Fruit fly (Drosophila melanogaster) whole organism, adult: Measurements from ENCODE around the gene hiw.

Experiments used
- CG11617 ChIP-seq: fragments of 200-800 bp; sonication (Bioruptor generic); optimal IDR thresholded peaks from 2 replicates; lab custom pipeline; 2017; ENCODE audit warnings: mild to moderate bottlenecking, missing biosample characterization, missing genetic modification reagents, missing genetic modification characterization
- CG14711 ChIP-seq: fragments of 200-800 bp; sonication (Bioruptor generic); optimal IDR thresholded peaks from 2 replicates; lab custom pipeline; 2018; ENCODE audit warnings: missing biosample characterization, mild to moderate bottlenecking, missing genetic modification characterization, moderate library complexity
- CG33017 ChIP-seq: fragments of 200-800 bp; sonication (Bioruptor generic); optimal IDR thresholded peaks from 2 replicates; lab custom pipeline; 2018; ENCODE audit warnings: missing biosample characterization, mild to moderate bottlenecking, missing genetic modification characterization, moderate library complexity
- CG7101 ChIP-seq: fragments of 200-800 bp; sonication (Bioruptor generic); optimal IDR thresholded peaks from 2 replicates; lab custom pipeline; 2018; ENCODE audit warnings: missing biosample characterization, mild to moderate bottlenecking, missing genetic modification characterization, moderate library complexity
- Hr96 ChIP-seq: fragments of 200-800 bp; sonication (Bioruptor generic); optimal IDR thresholded peaks from 2 replicates; lab custom pipeline; 2016; ENCODE audit warnings: missing biosample characterization, missing genetic modification characterization
- Mnt ChIP-seq: fragments of 200-800 bp; sonication (Bioruptor generic); optimal IDR thresholded peaks from 2 replicates; lab custom pipeline; 2016; ENCODE audit warnings: missing biosample characterization, mild to moderate bottlenecking, missing genetic modification characterization
- bab1 ChIP-seq: fragments of 200-800 bp; sonication (Bioruptor generic); optimal IDR thresholded peaks from 3 replicates; lab custom pipeline; 2019; ENCODE audit warnings: missing biosample characterization, mild to moderate bottlenecking, missing genetic modification characterization, moderate library complexity
- kay ChIP-seq: fragments of 200-800 bp; sonication (Bioruptor generic); peaks from one replicate; lab custom pipeline; 2016; ENCODE audit warnings: missing biosample characterization, missing genetic modification characterization, borderline replicate concordance
- pad ChIP-seq: fragments of 200-800 bp; sonication (Bioruptor generic); optimal IDR thresholded peaks from 3 replicates; lab custom pipeline; 2017; ENCODE audit warnings: missing biosample characterization, missing genetic modification characterization, mild to moderate bottlenecking, moderate library complexity, missing genetic modification reagents
- tj ChIP-seq: fragments of 200-800 bp; sonication (Bioruptor generic); optimal IDR thresholded peaks from 3 replicates; lab custom pipeline; 2017; ENCODE audit warnings: missing biosample characterization, mild to moderate bottlenecking, missing genetic modification characterization, moderate library complexity
- toe ChIP-seq: fragments of 200-800 bp; sonication (Bioruptor generic); optimal IDR thresholded peaks from 2 replicates; lab custom pipeline; 2016; ENCODE audit warnings: missing biosample characterization, missing genetic modification characterization

dm6 chrX:15062619-15063018, 610 bp downstream of the hiw start:
- TF ChIP-seq tj (GFP tag; lab: Kevin White, UChicago) (no peak), kay (GFP tag; lab: Kevin White, UChicago) (no peak), pad (no peak), Mnt (GFP tag; lab: Kevin White, UChicago) (no peak), CG11617 (GFP tag; lab: Kevin White, UChicago) (no peak), CG33017 (tag; lab: Kevin White, UChicago) (no peak), bab1 (GFP tag; lab: Kevin White, UChicago) (no peak), CG7101 (no peak), CG14711 (tag; lab: Kevin White, UChicago) (no peak), Hr96 (GFP tag; lab: Kevin White, UChicago) (no peak), toe (GFP tag; lab: Kevin White, UChicago) (no peak)
